Fruit fly (Drosophila melanogaster): ENCODE measurements around the gene CG46435.

Gene CG46435

dm6 chr3L:19585979-19586378 is 41.1 kb downstream of the CG46435 start, which contains the start of the genes CG9231 and CG9330 (continued):
- no peak for TF ChIP-seq CG12155 (GFP tag; optimal IDR thresholded peaks at IDR 0.05)
- TF ChIP-seq PHDP (tag; optimal IDR thresholded peaks at IDR 0.05), result peak; percentile 9
- TF ChIP-seq dm (GFP tag; optimal IDR thresholded peaks at IDR 0.05), result no peak
- TF ChIP-seq pb (GFP tag; optimal IDR thresholded peaks at IDR 0.05), result no peak
- TF ChIP-seq CG4328 (GFP tag; optimal IDR thresholded peaks at IDR 0.05), result no peak
- no peak for TF ChIP-seq CG17612 (GFP tag; IDR thresholded peaks at IDR 0.05)
- TF ChIP-seq CG13287 (GFP tag; IDR thresholded peaks at IDR 0.05; ENCODE audit: partially characterized antibody), result peak; percentile 58
- no peak for TF ChIP-seq Poxn (GFP tag; IDR thresholded peaks at IDR 0.05)
- no peak for TF ChIP-seq ab (GFP tag; optimal IDR thresholded peaks at IDR 0.05)
- TF ChIP-seq cad (GFP tag; optimal IDR thresholded peaks at IDR 0.05), result no peak
- TF ChIP-seq NK7.1 (GFP tag; optimal IDR thresholded peaks at IDR 0.05), result no peak
- TF ChIP-seq gfzf (GFP tag; optimal IDR thresholded peaks at IDR 0.05), result peak; percentile 76
- TF ChIP-seq MESR4 (GFP tag; optimal IDR thresholded peaks at IDR 0.05), result peak; percentile 45
- no peak for TF ChIP-seq slou (GFP tag; optimal IDR thresholded peaks at IDR 0.05)
- no peak for TF ChIP-seq CG2889 (GFP tag; IDR thresholded peaks at IDR 0.05)
- TF ChIP-seq bsh (GFP tag; optimal IDR thresholded peaks at IDR 0.05), result no peak
- peak; percentile 36 for TF ChIP-seq sug (tag; optimal IDR thresholded peaks at IDR 0.05)
- no peak for TF ChIP-seq CG11247 (GFP tag; IDR thresholded peaks at IDR 0.05)
- TF ChIP-seq CG8924 (tag; optimal IDR thresholded peaks at IDR 0.05), result peak; percentile 3
- peak; percentile 91 for TF ChIP-seq CG3995 (GFP tag; optimal IDR thresholded peaks at IDR 0.05)
- TF ChIP-seq CG15479 (GFP tag; optimal IDR thresholded peaks at IDR 0.05), result peak; percentile 38
- TF ChIP-seq dmrt11E (tag; optimal IDR thresholded peaks at IDR 0.05), result no peak
- TF ChIP-seq CG2678 (tag; optimal IDR thresholded peaks at IDR 0.05), result peak; percentile 28
- no peak for TF ChIP-seq danr (GFP tag; IDR thresholded peaks at IDR 0.05)
- TF ChIP-seq nmo (GFP tag; optimal IDR thresholded peaks at IDR 0.05), result peak; percentile 55
- peak; percentile 9 for TF ChIP-seq az2 (GFP tag; optimal IDR thresholded peaks at IDR 0.05)
- TF ChIP-seq Fer3 (tag; optimal IDR thresholded peaks at IDR 0.05), result no peak
- no peak for TF ChIP-seq Camta (GFP tag; optimal IDR thresholded peaks at IDR 0.05)
- TF ChIP-seq HHEX (GFP tag; optimal IDR thresholded peaks at IDR 0.05), result no peak
- no peak for TF ChIP-seq dimm (GFP tag; IDR thresholded peaks at IDR 0.05)
- TF ChIP-seq onecut (GFP tag; IDR thresholded peaks at IDR 0.05), result peak; percentile 37; the same call in 1 of the 2 replicates
- no peak for TF ChIP-seq corto (GFP tag; optimal IDR thresholded peaks at IDR 0.05)
- no peak for TF ChIP-seq CG12299 (tag; optimal IDR thresholded peaks at IDR 0.05)
- TF ChIP-seq croc (GFP tag; conservative IDR thresholded peaks at IDR 0.05), result no peak
- TF ChIP-seq CG3847 (GFP tag; IDR thresholded peaks at IDR 0.05), result peak; percentile 4; the same call in 1 of the 2 replicates
- no peak for TF ChIP-seq peb (GFP tag; IDR thresholded peaks at IDR 0.05)
- no peak for TF ChIP-seq odd (GFP tag; optimal IDR thresholded peaks at IDR 0.05)
- no peak for TF ChIP-seq CG2875 (GFP tag; optimal IDR thresholded peaks at IDR 0.05)
- peak; percentile 22 for TF ChIP-seq CG10543 (GFP tag; optimal IDR thresholded peaks at IDR 0.05)
- no peak for TF ChIP-seq TFAM (GFP tag; optimal IDR thresholded peaks at IDR 0.05)
- TF ChIP-seq Mes4 (GFP tag; optimal IDR thresholded peaks at IDR 0.05), result no peak
- TF ChIP-seq Elba2 (GFP tag; optimal IDR thresholded peaks at IDR 0.05), result peak; percentile 45
- no peak for TF ChIP-seq lmd (GFP tag; IDR thresholded peaks at IDR 0.05)
- no peak for TF ChIP-seq amos (GFP tag; IDR thresholded peaks at IDR 0.05; ENCODE audit: partially characterized antibody)
- TF ChIP-seq btn (GFP tag; optimal IDR thresholded peaks at IDR 0.05), result no peak
- TF ChIP-seq CG17568 (GFP tag; optimal IDR thresholded peaks at IDR 0.05), result peak; percentile 8
- TF ChIP-seq CoRest (tag; optimal IDR thresholded peaks at IDR 0.05), result peak; percentile 36
- TF ChIP-seq CG2120 (GFP tag; optimal IDR thresholded peaks at IDR 0.05), result peak; percentile 52
- TF ChIP-seq CG11398 (GFP tag; optimal IDR thresholded peaks at IDR 0.05), result no peak
- TF ChIP-seq H2.0 (GFP tag; IDR thresholded peaks at IDR 0.05), result no peak
- no peak for TF ChIP-seq bowl (GFP tag; IDR thresholded peaks at IDR 0.05)
- TF ChIP-seq Bdp1 (GFP tag; optimal IDR thresholded peaks at IDR 0.05), result no peak

Data from whole organism, embryonic.